Fruit fly (Drosophila melanogaster) whole organism, embryonic: ENCODE data around the gene Glt.
A peak's percentile ranks its signal among the peaks of the same experiment; 100 is the strongest.

ENCODE experiments used
- B-H1 ChIP-seq: fragments of 200-800 bp; sonication (Bioruptor generic); IDR thresholded peaks from 3 replicates; pipeline ENCODE4 v1.3.6; 2022; ENCODE audit warnings: missing biosample characterization, missing genetic modification characterization
- BEAF-32 ChIP-seq: fragments of 200-800 bp; sonication (Bioruptor generic); optimal IDR thresholded peaks from 3 replicates; lab custom pipeline; 2017; ENCODE audit warnings: missing biosample characterization, missing genetic modification characterization, mild to moderate bottlenecking, moderate library complexity, missing genetic modification reagents
- Bgb ChIP-seq: fragments of 200-800 bp; sonication (Bioruptor generic); IDR thresholded peaks from 2 replicates; pipeline ENCODE4 v1.3.6; 2022; ENCODE audit warnings: missing biosample characterization, missing genetic modification characterization; ENCODE audit not compliant: partially characterized antibody
- Blimp-1 ChIP-seq: fragments of 200-800 bp; sonication (Bioruptor generic); optimal IDR thresholded peaks from 3 replicates; lab custom pipeline; 2018; ENCODE audit warnings: missing biosample characterization, missing genetic modification characterization, mild to moderate bottlenecking, moderate library complexity, missing genetic modification reagents
- CG11696 ChIP-seq: fragments of 200-800 bp; sonication (Bioruptor generic); IDR thresholded peaks from 2 replicates; pipeline ENCODE4 v1.3.6; 2022; ENCODE audit warnings: missing biosample characterization, missing genetic modification characterization
- CG12299 ChIP-seq: fragments of 200-800 bp; sonication (Bioruptor generic); optimal IDR thresholded peaks from 2 replicates; lab custom pipeline; 2018; ENCODE audit warnings: missing biosample characterization, mild to moderate bottlenecking, missing genetic modification characterization
- CG12659 ChIP-seq: fragments of 200-800 bp; sonication (Bioruptor generic); optimal IDR thresholded peaks from 3 replicates; lab custom pipeline; 2017; ENCODE audit warnings: mild to moderate bottlenecking, missing biosample characterization, missing genetic modification reagents, missing genetic modification characterization
- CG12769 ChIP-seq: fragments of 200-800 bp; sonication (Bioruptor generic); optimal IDR thresholded peaks from 2 replicates; lab custom pipeline; 2019; ENCODE audit warnings: missing biosample characterization, mild to moderate bottlenecking, missing genetic modification characterization, moderate library complexity
- CG13287 ChIP-seq: fragments of 200-800 bp; sonication (Bioruptor generic); IDR thresholded peaks from 2 replicates; pipeline ENCODE4 v1.3.6; 2022; ENCODE audit warnings: missing biosample characterization, missing genetic modification characterization; ENCODE audit not compliant: partially characterized antibody
- CG13775 ChIP-seq: fragments of 200-800 bp; sonication (Bioruptor generic); optimal IDR thresholded peaks from 3 replicates; lab custom pipeline; 2017; ENCODE audit warnings: missing biosample characterization, mild to moderate bottlenecking, missing genetic modification characterization
- CG15479 ChIP-seq: fragments of 200-800 bp; sonication (Bioruptor generic); optimal IDR thresholded peaks from 3 replicates; lab custom pipeline; 2019; ENCODE audit warnings: missing biosample characterization, mild to moderate bottlenecking, missing genetic modification characterization, moderate library complexity
- CG17186 ChIP-seq: fragments of 200-800 bp; sonication (Bioruptor generic); optimal IDR thresholded peaks from 3 replicates; lab custom pipeline; 2017; ENCODE audit warnings: missing biosample characterization, missing genetic modification reagents, missing genetic modification characterization
- CG17359 ChIP-seq: fragments of 200-800 bp; sonication (Bioruptor generic); optimal IDR thresholded peaks from 3 replicates; lab custom pipeline; 2018; ENCODE audit warnings: missing biosample characterization, mild to moderate bottlenecking, missing genetic modification characterization, moderate library complexity
- CG18011 ChIP-seq: fragments of 200-800 bp; sonication (Bioruptor generic); optimal IDR thresholded peaks from 2 replicates; lab custom pipeline; 2017; ENCODE audit warnings: missing biosample characterization, missing genetic modification characterization, mild to moderate bottlenecking, moderate library complexity, missing genotype
- CG2678 ChIP-seq: fragments of 200-800 bp; sonication (Bioruptor generic); optimal IDR thresholded peaks from 3 replicates; lab custom pipeline; 2019; ENCODE audit warnings: missing biosample characterization, mild to moderate bottlenecking, missing genetic modification characterization, moderate library complexity
- CG31441 ChIP-seq: fragments of 200-800 bp; sonication (Bioruptor generic); IDR thresholded peaks from 2 replicates; pipeline ENCODE4 v1.3.6; 2022; ENCODE audit warnings: missing biosample characterization, missing genetic modification characterization
- CG34376 ChIP-seq: fragments of 200-800 bp; sonication (Bioruptor generic); optimal IDR thresholded peaks from 2 replicates; lab custom pipeline; 2018; ENCODE audit warnings: missing biosample characterization, mild to moderate bottlenecking, missing genetic modification characterization
- CG3726 ChIP-seq: fragments of 200-800 bp; sonication (Bioruptor generic); IDR thresholded peaks from 3 replicates; pipeline ENCODE4, ENCODE4 v1.3.6; 2022; ENCODE audit warnings: missing biosample characterization, missing genetic modification characterization
- CG3838 ChIP-seq: fragments of 200-800 bp; sonication (Bioruptor generic); optimal IDR thresholded peaks from 3 replicates; lab custom pipeline; 2016; ENCODE audit warnings: missing biosample characterization, missing genetic modification characterization
- CG7556 ChIP-seq: fragments of 200-800 bp; sonication (Bioruptor generic); optimal IDR thresholded peaks from 2 replicates; lab custom pipeline; 2017; ENCODE audit warnings: missing biosample characterization, mild to moderate bottlenecking, missing genetic modification characterization
- CG9797 ChIP-seq: fragments of 200-800 bp; sonication (Bioruptor generic); optimal IDR thresholded peaks from 3 replicates; lab custom pipeline; 2018; ENCODE audit warnings: missing biosample characterization, mild to moderate bottlenecking, missing genetic modification characterization
- CG9932 ChIP-seq: fragments of 200-800 bp; sonication (Bioruptor generic); IDR thresholded peaks from 2 replicates; pipeline ENCODE4 v1.3.6; 2022; ENCODE audit warnings: missing biosample characterization, missing genetic modification characterization
- Dp ChIP-seq: fragments of 200-800 bp; sonication (Bioruptor generic); optimal IDR thresholded peaks from 2 replicates; lab custom pipeline; 2018; ENCODE audit warnings: missing biosample characterization, mild to moderate bottlenecking, missing genetic modification characterization, moderate library complexity
- E2f2 ChIP-seq: fragments of 200-800 bp; sonication (Bioruptor generic); IDR thresholded peaks from 2 replicates; pipeline ENCODE4 v1.3.6; 2022; ENCODE audit warnings: missing biosample characterization, missing genetic modification characterization
- Elba2 ChIP-seq: fragments of 200-800 bp; sonication (Bioruptor generic); optimal IDR thresholded peaks from 3 replicates; lab custom pipeline; 2016; ENCODE audit warnings: missing biosample characterization, missing genetic modification characterization
- Hand ChIP-seq: fragments of 200-800 bp; sonication (Bioruptor generic); optimal IDR thresholded peaks from 2 replicates; lab custom pipeline; 2017; ENCODE audit warnings: mild to moderate bottlenecking, missing biosample characterization, missing genetic modification reagents, missing genetic modification characterization
- Hey ChIP-seq: fragments of 200-800 bp; sonication (Bioruptor generic); optimal IDR thresholded peaks from 3 replicates; lab custom pipeline; 2018; ENCODE audit warnings: missing biosample characterization, mild to moderate bottlenecking, missing genetic modification characterization
- HmgD ChIP-seq: fragments of 200-800 bp; sonication (Bioruptor generic); optimal IDR thresholded peaks from 3 replicates; lab custom pipeline; 2016; ENCODE audit warnings: missing biosample characterization, missing genetic modification characterization
- HmgZ ChIP-seq: fragments of 200-800 bp; sonication (Bioruptor generic); optimal IDR thresholded peaks from 2 replicates; lab custom pipeline; 2018; ENCODE audit warnings: missing biosample characterization, mild to moderate bottlenecking, missing genetic modification characterization
- Lpt ChIP-seq: fragments of >200 bp; optimal IDR thresholded peaks from 2 replicates; lab custom pipeline; 2018; ENCODE audit warnings: missing biosample characterization, missing genetic modification characterization
- Max ChIP-seq: fragments of 200-800 bp; sonication (Bioruptor generic); optimal IDR thresholded peaks from 2 replicates; lab custom pipeline; 2016; ENCODE audit warnings: missing biosample characterization, mild to moderate bottlenecking, missing genetic modification characterization
- NFAT ChIP-seq: fragments of 200-800 bp; sonication (Bioruptor generic); IDR thresholded peaks from 2 replicates; pipeline ENCODE4 v1.3.6; 2022; ENCODE audit warnings: missing biosample characterization, missing genetic modification characterization
- NK7.1 ChIP-seq: fragments of 200-800 bp; sonication (Bioruptor generic); optimal IDR thresholded peaks from 3 replicates; lab custom pipeline; 2016; ENCODE audit warnings: missing biosample characterization, missing genetic modification characterization
- Neu2 ChIP-seq: fragments of 200-800 bp; sonication (Bioruptor generic); optimal IDR thresholded peaks from 3 replicates; lab custom pipeline; 2016; ENCODE audit warnings: missing biosample characterization, missing genetic modification characterization, borderline replicate concordance
- Rfx ChIP-seq: fragments of 200-800 bp; sonication (Bioruptor generic); IDR thresholded peaks from 2 replicates; pipeline ENCODE4 v1.3.6; 2022; ENCODE audit warnings: missing biosample characterization, missing genetic modification characterization
- Side ChIP-seq: fragments of 200-800 bp; sonication (Bioruptor generic); optimal IDR thresholded peaks from 2 replicates; lab custom pipeline; 2016; ENCODE audit warnings: missing biosample characterization, missing genetic modification characterization
- bowl ChIP-seq: fragments of 200-800 bp; sonication (Bioruptor generic); IDR thresholded peaks from 2 replicates; pipeline ENCODE4 v1.3.6; 2022; ENCODE audit warnings: missing biosample characterization, missing genetic modification characterization
- bsh ChIP-seq, 2 experiments: fragments of 200-800 bp; sonication (Bioruptor generic); optimal IDR thresholded peaks; 2 replicates each; lab custom pipeline; 2017 to 2018; ENCODE audit warnings: mild to moderate bottlenecking in 2 of 2, missing biosample characterization in 2 of 2, missing genetic modification characterization in 2 of 2, moderate library complexity in 1 of 2
- cg ChIP-seq: fragments of 200-800 bp; sonication (Bioruptor generic); optimal IDR thresholded peaks from 3 replicates; lab custom pipeline; 2019; ENCODE audit warnings: missing biosample characterization, mild to moderate bottlenecking, missing genetic modification characterization, moderate library complexity
- dpn ChIP-seq, 2 experiments: fragments of 200-800 bp; sonication (Bioruptor generic); optimal IDR thresholded peaks; 3 replicates each; lab custom pipeline; 2016; ENCODE audit warnings: missing biosample characterization in 2 of 2, missing genetic modification characterization in 2 of 2
- eyg ChIP-seq: fragments of 200-800 bp; sonication (Bioruptor generic); optimal IDR thresholded peaks from 3 replicates; lab custom pipeline; 2016; ENCODE audit warnings: missing biosample characterization, missing genetic modification characterization
- fd102C ChIP-seq: fragments of 200-800 bp; sonication (Bioruptor generic); optimal IDR thresholded peaks from 2 replicates; lab custom pipeline; 2018; ENCODE audit warnings: missing biosample characterization, mild to moderate bottlenecking, missing genetic modification characterization, moderate library complexity
- nmo ChIP-seq: fragments of 200-800 bp; sonication (Bioruptor generic); optimal IDR thresholded peaks from 2 replicates; lab custom pipeline; 2018; ENCODE audit warnings: missing biosample characterization, mild to moderate bottlenecking, missing genetic modification characterization, moderate library complexity
- peb ChIP-seq: fragments of 200-800 bp; sonication (Bioruptor generic); IDR thresholded peaks from 2 replicates; pipeline ENCODE4 v1.3.6; 2022; ENCODE audit warnings: missing biosample characterization, missing genetic modification characterization
- salm ChIP-seq: fragments of 200-800 bp; sonication (Bioruptor generic); optimal IDR thresholded peaks from 2 replicates; lab custom pipeline; 2018; ENCODE audit warnings: missing biosample characterization, mild to moderate bottlenecking, missing genetic modification characterization
- so ChIP-seq: fragments of 200-800 bp; sonication (Bioruptor generic); IDR thresholded peaks from 3 replicates; pipeline ENCODE4 v1.3.6; 2022; ENCODE audit warnings: missing biosample characterization, missing genetic modification characterization
- sug ChIP-seq: fragments of 200-800 bp; optimal IDR thresholded peaks from 2 replicates; lab custom pipeline; 2019; ENCODE audit warnings: missing biosample characterization, mild to moderate bottlenecking, missing genetic modification characterization, moderate library complexity
- tgo ChIP-seq: fragments of 200-800 bp; sonication (Bioruptor generic); IDR thresholded peaks from 3 replicates; pipeline ENCODE4 v1.3.6; 2022; ENCODE audit warnings: missing biosample characterization, missing genetic modification characterization
- tna ChIP-seq: fragments of 200-800 bp; sonication (Bioruptor generic); IDR thresholded peaks from 2 replicates; pipeline ENCODE4 v1.3.6; 2022; ENCODE audit warnings: missing biosample characterization, missing genetic modification characterization; ENCODE audit not compliant: partially characterized antibody
- vnd ChIP-seq: fragments of 200-800 bp; sonication (Bioruptor generic); IDR thresholded peaks from 3 replicates; pipeline ENCODE4 v1.3.6; 2022; ENCODE audit warnings: missing biosample characterization, missing genetic modification characterization; ENCODE audit not compliant: partially characterized antibody

Gene Glt

dm6 chr2L:8709413-8709812, 36.9 kb downstream of the Glt start, which contains the start of gene Hnf4 (continued):
- TF ChIP-seq HmgD (no peak), NK7.1 (no peak), Bgb (peak; percentile 56), Hey (tag; lab: Kevin White, UChicago) (no peak), CG13287 (GFP tag; lab: Robert Waterston, UW) (peak; percentile 34; the same call in 1 of the 2 replicates), dpn (GFP tag; optimal IDR thresholded peaks at IDR 0.05; lab: Kevin White, UChicago) (no peak), CG18011 (peak; percentile 77), Elba2 (GFP tag; lab: Kevin White, UChicago) (no peak), CG34376 (peak; percentile 33), Lpt (GFP tag; lab: Kevin White, UChicago) (no peak), sug (tag; lab: Kevin White, UChicago) (peak; percentile 28), CG17359 (tag; lab: Kevin White, UChicago) (no peak), salm (tag; lab: Kevin White, UChicago) (no peak), so (GFP tag; lab: Robert Waterston, UW) (no peak), CG2678 (tag; lab: Kevin White, UChicago) (no peak), HmgZ (tag; lab: Kevin White, UChicago) (peak; percentile 68), eyg (GFP tag; lab: Kevin White, UChicago) (no peak), CG12659 (GFP tag; lab: Kevin White, UChicago) (peak; percentile 35), CG9797 (no peak), Neu2 (no peak), Dp (GFP tag; lab: Kevin White, UChicago) (peak; percentile 93), CG7556 (GFP tag; lab: Kevin White, UChicago) (no peak), B-H1 (GFP tag; lab: Robert Waterston, UW) (no peak), tgo (GFP tag; lab: Robert Waterston, UW) (no peak), peb (no peak), CG13775 (GFP tag; lab: Kevin White, UChicago) (no peak), CG11696 (no peak), CG12769 (peak; percentile 32), CG17186 (GFP tag; lab: Kevin White, UChicago) (no peak), bsh (GFP tag; optimal IDR thresholded peaks at IDR 0.05; lab: Kevin White, UChicago) (no peak), bowl (GFP tag; lab: Robert Waterston, UW) (no peak), nmo (GFP tag; lab: Kevin White, UChicago) (peak; percentile 4), cg (GFP tag; lab: Kevin White, UChicago) (peak; percentile 70), tna (GFP tag; lab: Robert Waterston, UW) (0 out of 2 replicates have a peak, but pooled peaks have one; percentile 42), CG3726 (GFP tag; lab: Robert Waterston, UW) (no peak), CG31441 (GFP tag; lab: Robert Waterston, UW) (no peak), Hand (GFP tag; lab: Kevin White, UChicago) (no peak), CG9932 (GFP tag; lab: Robert Waterston, UW) (no peak), fd102C (GFP tag; lab: Kevin White, UChicago) (no peak), NFAT (GFP tag; lab: Robert Waterston, UW) (no peak), E2f2 (peak; percentile 95), Max (GFP tag; lab: Kevin White, UChicago) (no peak), CG3838 (no peak), Rfx (GFP tag; lab: Robert Waterston, UW) (no peak), CG12299 (tag; lab: Kevin White, UChicago) (no peak), BEAF-32 (GFP tag; lab: Kevin White, UChicago) (peak; percentile 23), Side (GFP tag; lab: Kevin White, UChicago) (no peak), CG15479 (GFP tag; lab: Kevin White, UChicago) (no peak), vnd (GFP tag; lab: Robert Waterston, UW) (no peak), Blimp-1 (GFP tag; lab: Kevin White, UChicago) (peak; percentile 62)
